Fruit fly (Drosophila melanogaster) whole organism, embryonic: ENCODE results near the gene CG16710.

ENCODE experiments used
- Ada2b ChIP-seq: fragments of 200-800 bp; sonication (Bioruptor generic); IDR thresholded peaks from 2 replicates; pipeline ENCODE4 v1.3.6; 2022; ENCODE audit warnings: missing biosample characterization, missing genetic modification characterization
- CG10147 ChIP-seq: fragments of 200-800 bp; sonication (Bioruptor generic); optimal IDR thresholded peaks from 2 replicates; lab custom pipeline; 2019; ENCODE audit warnings: missing biosample characterization, mild to moderate bottlenecking, missing genetic modification characterization, moderate library complexity
- CG13296 ChIP-seq: fragments of 200-800 bp; sonication (Bioruptor generic); optimal IDR thresholded peaks from 3 replicates; lab custom pipeline; 2018; ENCODE audit warnings: missing biosample characterization, mild to moderate bottlenecking, missing genetic modification characterization
- CG13424 ChIP-seq: fragments of 200-800 bp; sonication (Bioruptor generic); optimal IDR thresholded peaks from 2 replicates; lab custom pipeline; 2019; ENCODE audit warnings: missing biosample characterization, mild to moderate bottlenecking, missing genetic modification characterization, moderate library complexity
- CG13894 ChIP-seq: fragments of 200-800 bp; sonication (Bioruptor generic); optimal IDR thresholded peaks from 3 replicates; lab custom pipeline; 2018; ENCODE audit warnings: missing biosample characterization, mild to moderate bottlenecking, missing genetic modification characterization, moderate library complexity
- CG17361 ChIP-seq: fragments of 200-800 bp; sonication (Bioruptor generic); IDR thresholded peaks from 3 replicates; pipeline ENCODE4 v1.3.6; 2022; ENCODE audit warnings: missing biosample characterization, missing genetic modification characterization
- CG17912 ChIP-seq: fragments of 200-800 bp; sonication (Bioruptor generic); optimal IDR thresholded peaks from 2 replicates; lab custom pipeline; 2018; ENCODE audit warnings: missing biosample characterization, mild to moderate bottlenecking, missing genetic modification characterization
- CG2199 ChIP-seq: fragments of 200-800 bp; sonication (Bioruptor generic); IDR thresholded peaks from 3 replicates; pipeline ENCODE4 v1.3.6; 2022; ENCODE audit warnings: missing biosample characterization, missing genetic modification characterization
- CG2202 ChIP-seq: fragments of 200-800 bp; sonication (Bioruptor generic); optimal IDR thresholded peaks from 2 replicates; lab custom pipeline; 2018; ENCODE audit warnings: missing biosample characterization, mild to moderate bottlenecking, missing genetic modification characterization
- CG30020 ChIP-seq: fragments of 200-800 bp; optimal IDR thresholded peaks from 2 replicates; lab custom pipeline; 2019; ENCODE audit warnings: missing biosample characterization, mild to moderate bottlenecking, missing genetic modification characterization, moderate library complexity
- CG30403 ChIP-seq: fragments of 200-800 bp; sonication (Bioruptor generic); optimal IDR thresholded peaks from 3 replicates; lab custom pipeline; 2016; ENCODE audit warnings: missing biosample characterization, missing genetic modification characterization
- CG3847 ChIP-seq: fragments of 200-800 bp; sonication (Bioruptor generic); IDR thresholded peaks from 2 replicates; pipeline ENCODE4 v1.3.6; 2022; ENCODE audit warnings: missing biosample characterization, missing genetic modification characterization
- CG4424 ChIP-seq: fragments of 200-800 bp; sonication (Bioruptor generic); optimal IDR thresholded peaks from 3 replicates; lab custom pipeline; 2016; ENCODE audit warnings: missing biosample characterization, missing genetic modification characterization
- CG6272 ChIP-seq: fragments of 200-800 bp; sonication (Bioruptor generic); IDR thresholded peaks from 2 replicates; pipeline ENCODE4 v1.3.6; 2022; ENCODE audit warnings: missing biosample characterization, missing genetic modification characterization
- CG6689 ChIP-seq: fragments of 200-800 bp; sonication (Bioruptor generic); IDR thresholded peaks from 2 replicates; pipeline ENCODE4 v1.3.6; 2022; ENCODE audit warnings: missing biosample characterization, missing genetic modification characterization
- CG8290 ChIP-seq, 3 experiments: fragments of 200-800 bp; sonication (Bioruptor generic); optimal IDR thresholded peaks; 2 replicates each; lab custom pipeline; 2016 to 2019; ENCODE audit warnings: missing biosample characterization in 3 of 3, missing genetic modification characterization in 3 of 3, mild to moderate bottlenecking in 2 of 3, moderate library complexity in 1 of 3
- CG9609 ChIP-seq: fragments of 200-800 bp; sonication (Bioruptor generic); optimal IDR thresholded peaks from 3 replicates; lab custom pipeline; 2016; ENCODE audit warnings: missing biosample characterization, missing genetic modification characterization
- CTCF ChIP-seq: fragments of 200-800 bp; sonication (Bioruptor generic); optimal IDR thresholded peaks from 2 replicates; lab custom pipeline; 2017; ENCODE audit warnings: missing biosample characterization, mild to moderate bottlenecking, missing genetic modification characterization, moderate library complexity
- CoRest ChIP-seq: fragments of 200-800 bp; sonication (Bioruptor generic); optimal IDR thresholded peaks from 3 replicates; lab custom pipeline; 2018; ENCODE audit warnings: missing biosample characterization, mild to moderate bottlenecking, missing genetic modification characterization, moderate library complexity
- CrebB ChIP-seq: fragments of 200-800 bp; sonication (Bioruptor generic); optimal IDR thresholded peaks from 3 replicates; lab custom pipeline; 2018; ENCODE audit warnings: missing biosample characterization, mild to moderate bottlenecking, missing genetic modification characterization
- D19A ChIP-seq: fragments of 200-800 bp; optimal IDR thresholded peaks from 3 replicates; lab custom pipeline; 2019; ENCODE audit warnings: missing biosample characterization, mild to moderate bottlenecking, missing genetic modification characterization, moderate library complexity
- D19B ChIP-seq: fragments of 200-800 bp; sonication (Bioruptor generic); optimal IDR thresholded peaks from 2 replicates; lab custom pipeline; 2017; ENCODE audit warnings: missing biosample characterization, mild to moderate bottlenecking, missing genetic modification characterization
- Elba2 ChIP-seq: fragments of 200-800 bp; sonication (Bioruptor generic); optimal IDR thresholded peaks from 3 replicates; lab custom pipeline; 2016; ENCODE audit warnings: missing biosample characterization, missing genetic modification characterization
- H15 ChIP-seq: fragments of 200-800 bp; sonication (Bioruptor generic); IDR thresholded peaks from 3 replicates; pipeline ENCODE4 v1.3.6; 2022; ENCODE audit warnings: missing biosample characterization, missing genetic modification characterization
- HHEX ChIP-seq: fragments of 200-800 bp; sonication (Bioruptor generic); optimal IDR thresholded peaks from 3 replicates; lab custom pipeline; 2017; ENCODE audit warnings: missing biosample characterization, mild to moderate bottlenecking, missing genetic modification characterization, missing genetic modification reagents
- HLHmδ ChIP-seq: fragments of 200-800 bp; sonication (Bioruptor generic); optimal IDR thresholded peaks from 2 replicates; lab custom pipeline; 2018; ENCODE audit warnings: missing biosample characterization, mild to moderate bottlenecking, missing genetic modification characterization, moderate library complexity
- HmgD ChIP-seq: fragments of 200-800 bp; sonication (Bioruptor generic); optimal IDR thresholded peaks from 3 replicates; lab custom pipeline; 2016; ENCODE audit warnings: missing biosample characterization, missing genetic modification characterization
- Jarid2 ChIP-seq: fragments of 200-800 bp; sonication (Bioruptor generic); optimal IDR thresholded peaks from 3 replicates; lab custom pipeline; 2017; ENCODE audit warnings: mild to moderate bottlenecking, missing biosample characterization, missing genetic modification reagents, missing genetic modification characterization
- MESR4 ChIP-seq: fragments of 200-800 bp; sonication (Bioruptor generic); optimal IDR thresholded peaks from 2 replicates; lab custom pipeline; 2018; ENCODE audit warnings: missing biosample characterization, mild to moderate bottlenecking, missing genetic modification characterization, moderate library complexity
- Mad ChIP-seq: fragments of 200-800 bp; sonication (Bioruptor generic); optimal IDR thresholded peaks from 2 replicates; lab custom pipeline; 2016; ENCODE audit warnings: missing biosample characterization, missing genetic modification characterization
- Med ChIP-seq: fragments of 200-800 bp; sonication (Bioruptor generic); peaks from one replicate; lab custom pipeline; 2016; ENCODE audit warnings: missing biosample characterization, missing genetic modification characterization, mild to moderate bottlenecking, inconsistent platforms, moderate library complexity
- Mes4 ChIP-seq: fragments of 200-800 bp; sonication (Bioruptor generic); optimal IDR thresholded peaks from 2 replicates; lab custom pipeline; 2016; ENCODE audit warnings: missing biosample characterization, missing genetic modification characterization
- Trl ChIP-seq, 3 experiments: fragments of >200 bp in 2 of 3; fragments of 200-800 bp in 1 of 3; sonication (Bioruptor generic) in 1 of 3; optimal IDR thresholded peaks; 2 replicates in 1 of 3; 3 replicates in 2 of 3; lab custom pipeline; 2016 to 2017; ENCODE audit warnings: missing biosample characterization in 1 of 3, missing genetic modification characterization in 1 of 3
- YL-1 ChIP-seq: fragments of 200-800 bp; sonication (Bioruptor generic); optimal IDR thresholded peaks from 3 replicates; lab custom pipeline; 2017; ENCODE audit warnings: missing biosample characterization, mild to moderate bottlenecking, missing genetic modification characterization
- az2 ChIP-seq: fragments of 200-800 bp; sonication (Bioruptor generic); optimal IDR thresholded peaks from 3 replicates; lab custom pipeline; 2016; ENCODE audit warnings: missing biosample characterization, missing genetic modification characterization
- crc ChIP-seq: fragments of 200-800 bp; sonication (Bioruptor generic); optimal IDR thresholded peaks from 2 replicates; lab custom pipeline; 2016; ENCODE audit warnings: missing biosample characterization, missing genetic modification characterization
- cwo ChIP-seq: fragments of 200-800 bp; sonication (Bioruptor generic); optimal IDR thresholded peaks from 3 replicates; lab custom pipeline; 2017; ENCODE audit warnings: missing biosample characterization, missing genetic modification characterization, mild to moderate bottlenecking, moderate library complexity, missing genetic modification reagents
- danr ChIP-seq: fragments of 200-800 bp; sonication (Bioruptor generic); IDR thresholded peaks from 2 replicates; pipeline ENCODE4 v1.3.6; 2022; ENCODE audit warnings: missing biosample characterization, missing genetic modification characterization
- dpn ChIP-seq, 2 experiments: fragments of 200-800 bp; sonication (Bioruptor generic); optimal IDR thresholded peaks; 3 replicates each; lab custom pipeline; 2016; ENCODE audit warnings: missing biosample characterization in 2 of 2, missing genetic modification characterization in 2 of 2
- en ChIP-seq: fragments of 200-800 bp; sonication (Bioruptor generic); optimal IDR thresholded peaks from 2 replicates; lab custom pipeline; 2016; ENCODE audit warnings: missing biosample characterization, missing genetic modification characterization
- grn ChIP-seq: fragments of 200-800 bp; sonication (Bioruptor generic); optimal IDR thresholded peaks from 3 replicates; lab custom pipeline; 2017; ENCODE audit warnings: missing biosample characterization, missing genetic modification characterization
- gsb ChIP-seq: fragments of 200-800 bp; sonication (Bioruptor generic); IDR thresholded peaks from 2 replicates; pipeline ENCODE4 v1.3.6; 2022; ENCODE audit warnings: missing biosample characterization, missing genetic modification characterization
- kay ChIP-seq: fragments of 200-800 bp; sonication (Bioruptor generic); optimal IDR thresholded peaks from 2 replicates; lab custom pipeline; 2016; ENCODE audit warnings: missing biosample characterization, missing genetic modification characterization
- mam ChIP-seq: fragments of 200-800 bp; sonication (Bioruptor generic); optimal IDR thresholded peaks from 3 replicates; lab custom pipeline; 2016; ENCODE audit warnings: missing biosample characterization, missing genetic modification characterization
- mirr ChIP-seq: fragments of 200-800 bp; sonication (Bioruptor generic); optimal IDR thresholded peaks from 3 replicates; lab custom pipeline; 2018; ENCODE audit warnings: missing biosample characterization, mild to moderate bottlenecking, missing genetic modification characterization
- sob ChIP-seq: fragments of 200-800 bp; sonication (Bioruptor generic); IDR thresholded peaks from 2 replicates; pipeline ENCODE4 v1.3.6; 2022; ENCODE audit warnings: missing biosample characterization, missing genetic modification characterization
- sug ChIP-seq: fragments of 200-800 bp; optimal IDR thresholded peaks from 2 replicates; lab custom pipeline; 2019; ENCODE audit warnings: missing biosample characterization, mild to moderate bottlenecking, missing genetic modification characterization, moderate library complexity

The CG16710 gene

dm6 chr3R:23667451-23667850, 14.9 kb upstream of the CG16710 start (continued):
- peak; percentile 26 for TF ChIP-seq CG30403 (GFP tag; lab: Kevin White, UChicago)
- TF ChIP-seq cwo (GFP tag; lab: Kevin White, UChicago), result peak; percentile 23
- peak; percentile 26; the same call in 1 of the 3 replicates for TF ChIP-seq CG17361
- TF ChIP-seq D19B (GFP tag; lab: Kevin White, UChicago), result no peak
- no peak for TF ChIP-seq Jarid2 (GFP tag; lab: Kevin White, UChicago)
- no peak for TF ChIP-seq CG13296 (GFP tag; lab: Kevin White, UChicago)
- no peak for TF ChIP-seq CG2202 (tag; lab: Kevin White, UChicago)
- TF ChIP-seq CG13424 (tag; lab: Kevin White, UChicago), result peak; percentile 14
- TF ChIP-seq CoRest (tag; lab: Kevin White, UChicago), result peak; percentile 6
- TF ChIP-seq HHEX (GFP tag; lab: Kevin White, UChicago), result peak; percentile 22
- TF ChIP-seq CG30020 (tag; lab: Kevin White, UChicago), result no peak
- peak; percentile 1 for TF ChIP-seq mam
- TF ChIP-seq, all 482 proteins: peak for 24

dm6 chr3R:23668583-23668982, 13.7 kb upstream of the CG16710 start:
- peak; percentile 52 for TF ChIP-seq mirr (GFP tag; lab: Kevin White, UChicago)
- TF ChIP-seq YL-1 (GFP tag; lab: Kevin White, UChicago), result no peak
- peak; percentile 12 for TF ChIP-seq CTCF (GFP tag; lab: Kevin White, UChicago)
- peak; percentile 18 for TF ChIP-seq sug (tag; lab: Kevin White, UChicago)
- TF ChIP-seq HmgD (GFP tag; lab: Kevin White, UChicago), result no peak
- TF ChIP-seq CG30020 (tag; lab: Kevin White, UChicago), result no peak
- no peak for TF ChIP-seq CrebB (tag; lab: Kevin White, UChicago)
- TF ChIP-seq CG17912 (GFP tag; lab: Kevin White, UChicago), result no peak
- no peak for TF ChIP-seq CG9609 (GFP tag; lab: Kevin White, UChicago)
- TF ChIP-seq CG13894 (tag; lab: Kevin White, UChicago), result peak; percentile 39
- TF ChIP-seq danr (GFP tag; lab: Robert Waterston, UW), result no peak
- TF ChIP-seq MESR4 (GFP tag; lab: Kevin White, UChicago), result no peak
- peak; percentile 13 for TF ChIP-seq Med (GFP tag; lab: Kevin White, UChicago)
- no peak for TF ChIP-seq Mad (GFP tag; lab: Kevin White, UChicago)
- peak; percentile 3 to 28 for TF ChIP-seq Trl (optimal IDR thresholded peaks at IDR 0.05; lab: Kevin White, UChicago)
- TF ChIP-seq Trl (GFP tag; optimal IDR thresholded peaks at IDR 0.05; lab: Kevin White, UChicago), result no peak
- TF ChIP-seq Mes4 (GFP tag; lab: Kevin White, UChicago), result no peak
- no peak for TF ChIP-seq dpn (GFP tag; optimal IDR thresholded peaks at IDR 0.05; lab: Kevin White, UChicago)
- no peak for TF ChIP-seq en (GFP tag; lab: Kevin White, UChicago)
- TF ChIP-seq sob, result no peak
- no peak for TF ChIP-seq CG10147 (GFP tag; lab: Kevin White, UChicago)
- no peak for TF ChIP-seq CG6272 (GFP tag; lab: Robert Waterston, UW)
- TF ChIP-seq grn, result peak; percentile 93

- TF ChIP-seq H15 (GFP tag; lab: Robert Waterston, UW) (peak; percentile 98), az2 (GFP tag; lab: Kevin White, UChicago) (peak; percentile 100), HLHmδ (no peak), CG6689 (peak; percentile 99), D19A (tag; lab: Kevin White, UChicago) (peak; percentile 98), CG3847 (GFP tag; lab: Robert Waterston, UW) (peak; percentile 99), CG4424 (peak; percentile 100), Elba2 (GFP tag; lab: Kevin White, UChicago) (peak; percentile 87), Ada2b (GFP tag; lab: Robert Waterston, UW) (peak; percentile 98), CG6272 (GFP tag; lab: Robert Waterston, UW) (peak; percentile 98), crc (GFP tag; lab: Kevin White, UChicago) (peak; percentile 99), CG8290 (GFP tag; optimal IDR thresholded peaks at IDR 0.05; lab: Kevin White, UChicago) (peak; percentile 98), CG8290 (tag; optimal IDR thresholded peaks at IDR 0.05; lab: Kevin White, UChicago) (peak; percentile 91 to 98), CG2199 (GFP tag; lab: Robert Waterston, UW) (peak; percentile 99), gsb (GFP tag; lab: Robert Waterston, UW) (peak; percentile 99), kay (GFP tag; lab: Kevin White, UChicago) (peak; percentile 99)
Measured at dm6 chr3R:23669401-23670216, 12.7 kb upstream of the CG16710 start, which contains the start of gene CG31145. TSS of gene CG31145 (minus strand) at chr3R:23669659.
